Worm (Caenorhabditis elegans): ENCODE measurements around the gene rpt-2.

DNA sequence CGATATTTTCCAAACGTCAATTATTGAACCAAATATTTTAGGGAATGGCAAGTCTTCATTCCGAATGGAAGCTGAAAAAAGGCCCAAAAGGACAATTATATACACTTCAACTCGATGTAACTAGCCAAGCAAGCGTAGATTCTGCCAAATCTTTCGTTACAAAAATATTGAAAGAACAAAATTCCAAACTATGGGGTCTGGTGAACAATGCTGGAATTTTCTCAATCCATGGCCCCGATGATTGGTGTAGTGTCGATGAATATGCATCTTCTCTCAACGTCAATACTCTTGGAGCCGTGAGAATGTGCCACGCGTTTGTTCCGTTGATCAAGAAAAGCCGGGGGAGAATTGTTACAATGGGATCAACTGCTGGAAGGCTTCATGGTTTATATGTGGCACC is 33.2 kb downstream of the rpt-2 start:
- TF ChIP-seq ama-1 (optimal IDR thresholded peaks at IDR 0.05) (no peak), hlh-30 (tag; optimal IDR thresholded peaks at IDR 0.05; ENCODE audit: insufficient read depth) (no peak), elt-2 (tag; optimal IDR thresholded peaks at IDR 0.05) (no peak), pha-4 (tag; optimal IDR thresholded peaks at IDR 0.05) (no peak), lim-6 (tag; optimal IDR thresholded peaks at IDR 0.05) (no peak), pat-9 (tag; optimal IDR thresholded peaks at IDR 0.05) (no peak), hlh-8 (tag; optimal IDR thresholded peaks at IDR 0.05) (no peak), pqm-1 (tag; optimal IDR thresholded peaks at IDR 0.05) (no peak), odd-2 (tag; optimal IDR thresholded peaks at IDR 0.05) (no peak), ceh-18 (tag; optimal IDR thresholded peaks at IDR 0.05) (no peak), ceh-22 (tag; optimal IDR thresholded peaks at IDR 0.05) (no peak)
